Fruit fly (Drosophila melanogaster): ENCODE results near the gene Jarid2.

DNA sequence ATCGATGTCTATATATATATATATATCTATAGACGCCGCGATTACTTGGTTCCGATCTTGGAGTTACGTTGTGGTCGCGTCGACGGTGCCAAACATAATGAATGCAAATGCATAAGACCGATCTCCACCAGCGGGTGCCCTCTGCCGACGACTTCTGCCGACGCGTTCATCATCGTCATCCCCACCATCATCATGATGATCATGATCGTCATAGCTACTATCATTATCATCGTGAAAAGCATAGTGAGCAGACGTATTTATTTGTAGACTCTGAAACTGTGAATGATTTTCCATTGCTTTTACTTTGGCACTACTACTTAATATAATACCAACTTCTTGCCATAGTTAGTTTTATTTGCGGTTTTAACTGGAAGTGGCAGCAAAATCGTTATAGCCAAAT is 15.3 kb downstream of the Jarid2 start, which contains the start of gene CG32037:
- no peak for TF ChIP-seq Mio (GFP tag; optimal IDR thresholded peaks at IDR 0.05)
- TF ChIP-seq CrebA (GFP tag; optimal IDR thresholded peaks at IDR 0.05; ENCODE audit: borderline replicate concordance), result no peak
- no peak for TF ChIP-seq Myc (optimal IDR thresholded peaks at IDR 0.05)
- TF ChIP-seq brk (GFP tag; optimal IDR thresholded peaks at IDR 0.05), result no peak
